Worm (Caenorhabditis elegans): ENCODE measurements around the gene erfa-3.

ce11 chrV:11076403-11076802, 36.5 kb downstream of the erfa-3 start:
- TF ChIP-seq nhr-77 (tag; optimal IDR thresholded peaks at IDR 0.05) = no peak
- TF ChIP-seq nhr-129 (tag; optimal IDR thresholded peaks at IDR 0.05) = peak; percentile 43
- peak; percentile 79 for TF ChIP-seq ama-1 (optimal IDR thresholded peaks at IDR 0.05)
- no peak for TF ChIP-seq blmp-1 (tag; optimal IDR thresholded peaks at IDR 0.05; ENCODE audit: insufficient read depth)
- no peak for TF ChIP-seq mbf-1 (tag; optimal IDR thresholded peaks at IDR 0.05)
- TF ChIP-seq unc-62 (GFP tag; optimal IDR thresholded peaks at IDR 0.05) = peak; percentile 38
- TF ChIP-seq F13H6.1 (tag; optimal IDR thresholded peaks at IDR 0.05) = no peak
